Worm (Caenorhabditis elegans): ENCODE results near the gene C25G4.2.

Gene C25G4.2

DNA sequence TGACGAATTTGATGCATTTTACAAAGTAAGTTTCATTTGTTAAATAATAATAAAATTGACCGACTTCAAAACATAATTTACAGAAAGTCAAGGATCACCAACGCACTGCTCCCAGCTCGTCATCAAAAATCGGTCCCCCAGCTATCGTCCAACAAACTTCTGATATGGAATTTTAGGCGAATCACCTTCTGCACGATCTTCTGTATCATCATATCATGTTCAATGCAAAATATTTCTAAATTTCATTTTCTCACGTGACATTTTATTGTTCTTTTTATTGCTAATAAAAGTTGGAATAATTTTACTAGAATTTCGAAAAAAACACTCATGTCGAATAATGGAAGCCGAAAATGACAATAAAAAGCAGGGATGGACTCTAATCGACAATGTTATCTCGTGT lies 33.7 kb downstream of the C25G4.2 start, which contains the start of gene acl-13:
Gene acl-13, plus strand, starts transcription at position 301 of the 400 bp plus-strand sequence.
- TF ChIP-seq pha-2 (tag; optimal IDR thresholded peaks at IDR 0.05) (no peak), ceh-19 (GFP tag; optimal IDR thresholded peaks at IDR 0.05) (no peak), fkh-10 (GFP tag; optimal IDR thresholded peaks at IDR 0.05) (no peak), lim-6 (tag; optimal IDR thresholded peaks at IDR 0.05) (no peak), ref-2 (tag; optimal IDR thresholded peaks at IDR 0.05) (no peak), tbx-2 (tag; optimal IDR thresholded peaks at IDR 0.05) (no peak), madf-2 (tag; optimal IDR thresholded peaks at IDR 0.05) (no peak), C38D4.7 (GFP tag; optimal IDR thresholded peaks at IDR 0.05) (no peak), ceh-48 (tag; optimal IDR thresholded peaks at IDR 0.05) (no peak), syd-9 (tag; optimal IDR thresholded peaks at IDR 0.05) (no peak), zip-5 (tag; optimal IDR thresholded peaks at IDR 0.05) (no peak), sdc-2 (tag; optimal IDR thresholded peaks at IDR 0.05) (no peak)

DNA sequence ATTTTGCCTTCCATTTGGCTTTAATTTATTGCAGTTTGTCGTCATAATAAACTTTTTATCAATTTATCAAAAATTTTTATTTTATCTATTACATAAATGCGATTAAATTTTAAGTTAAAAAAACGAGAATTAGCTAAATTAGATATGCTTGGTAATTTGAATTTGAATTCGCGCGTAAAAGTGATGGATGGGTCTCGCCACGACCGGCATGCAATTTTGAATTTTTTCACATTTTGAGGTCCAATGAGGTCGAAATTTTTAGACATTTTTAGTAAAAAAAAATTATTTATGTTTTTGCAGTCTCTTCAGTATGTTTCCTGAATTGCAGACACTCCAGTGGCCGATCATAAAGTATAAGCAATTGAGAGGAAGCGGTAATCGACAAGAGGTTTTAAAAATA lies 35.2 kb downstream of the C25G4.2 start, which contains the start of gene dsb-1:
Gene dsb-1, plus strand, starts transcription at position 301 of the 400 bp plus-strand sequence.
- TF ChIP-seq unc-42 (tag; optimal IDR thresholded peaks at IDR 0.05) = no peak
- no peak for TF ChIP-seq pat-9 (tag; optimal IDR thresholded peaks at IDR 0.05)
- TF ChIP-seq ama-1 (optimal IDR thresholded peaks at IDR 0.05) = no peak
- TF ChIP-seq ceh-18 (tag; optimal IDR thresholded peaks at IDR 0.05) = no peak
- TF ChIP-seq pros-1 (tag; optimal IDR thresholded peaks at IDR 0.05) = no peak
- TF ChIP-seq hlh-6 (tag; optimal IDR thresholded peaks at IDR 0.05) = no peak
- no peak for TF ChIP-seq ceh-19 (GFP tag; optimal IDR thresholded peaks at IDR 0.05)
- TF ChIP-seq C08G9.2 (tag; optimal IDR thresholded peaks at IDR 0.05) = no peak
- no peak for TF ChIP-seq nhr-11 (tag; optimal IDR thresholded peaks at IDR 0.05)
- no peak for TF ChIP-seq fkh-6 (tag; optimal IDR thresholded peaks at IDR 0.05)
- TF ChIP-seq pag-3 (tag; optimal IDR thresholded peaks at IDR 0.05; ENCODE audit: borderline replicate concordance) = no peak
- TF ChIP-seq ceh-14 (tag; optimal IDR thresholded peaks at IDR 0.05) = no peak
- TF ChIP-seq sox-2 (GFP tag; IDR thresholded peaks at IDR 0.05) = no peak
- no peak for TF ChIP-seq elt-4 (tag; optimal IDR thresholded peaks at IDR 0.05)
- TF ChIP-seq rnt-1 (tag; optimal IDR thresholded peaks at IDR 0.05) = no peak
- TF ChIP-seq unc-55 (GFP tag; optimal IDR thresholded peaks at IDR 0.05) = no peak
- TF ChIP-seq nfya-1 (tag; optimal IDR thresholded peaks at IDR 0.05) = no peak
- TF ChIP-seq tbx-2 (tag; optimal IDR thresholded peaks at IDR 0.05) = no peak
- no peak for TF ChIP-seq hlh-30 (tag; optimal IDR thresholded peaks at IDR 0.05; ENCODE audit: insufficient read depth)
- no peak for TF ChIP-seq odd-2 (tag; optimal IDR thresholded peaks at IDR 0.05)

ce11 chrIV:12404137-12404536 lies 39.7 kb downstream of the C25G4.2 start, which contains the start of gene gex-3:
Gene gex-3, plus strand, starts transcription at chrIV:12404431.
- TF ChIP-seq ref-2 (tag; optimal IDR thresholded peaks at IDR 0.05) = peak; percentile 32
- peak; percentile 81 for TF ChIP-seq ceh-31 (tag; optimal IDR thresholded peaks at IDR 0.05)
- no peak for TF ChIP-seq unc-3 (GFP tag; conservative IDR thresholded peaks at IDR 0.05)
- peak; percentile 6 for TF ChIP-seq unc-3 (tag; optimal IDR thresholded peaks at IDR 0.05)
- TF ChIP-seq unc-42 (tag; optimal IDR thresholded peaks at IDR 0.05) = peak; percentile 100
- TF ChIP-seq pha-2 (tag; optimal IDR thresholded peaks at IDR 0.05) = no peak
- peak; percentile 19 for TF ChIP-seq rnt-1 (tag; optimal IDR thresholded peaks at IDR 0.05)
- no peak for TF ChIP-seq mec-3 (tag; optimal IDR thresholded peaks at IDR 0.05; ENCODE audit: borderline replicate concordance)
- no peak for TF ChIP-seq dve-1 (tag; optimal IDR thresholded peaks at IDR 0.05)
- peak; percentile 33 for TF ChIP-seq ceh-2 (tag; optimal IDR thresholded peaks at IDR 0.05)
- peak; percentile 9 for TF ChIP-seq ceh-34 (tag; optimal IDR thresholded peaks at IDR 0.05)
- TF ChIP-seq nfya-1 (tag; optimal IDR thresholded peaks at IDR 0.05) = peak; percentile 61
- no peak for TF ChIP-seq C08G9.2 (tag; optimal IDR thresholded peaks at IDR 0.05)
- peak; percentile 47 for TF ChIP-seq ceh-18 (tag; optimal IDR thresholded peaks at IDR 0.05)
- peak; percentile 32 for TF ChIP-seq hlh-30 (tag; optimal IDR thresholded peaks at IDR 0.05; ENCODE audit: insufficient read depth)
- TF ChIP-seq zip-5 (tag; optimal IDR thresholded peaks at IDR 0.05) = no peak
- peak; percentile 34 for TF ChIP-seq tbx-2 (tag; optimal IDR thresholded peaks at IDR 0.05)
- TF ChIP-seq unc-55 (GFP tag; optimal IDR thresholded peaks at IDR 0.05) = peak; percentile 58
- TF ChIP-seq T23F11.4 (GFP tag; optimal IDR thresholded peaks at IDR 0.05) = no peak
